Worm (Caenorhabditis elegans) whole organism, L2 larva: ENCODE data around the gene T14B4.8.

Experiments used
- C34F6.9 ChIP-seq: fragments of 150-350 bp; optimal IDR thresholded peaks from 2 replicates; lab custom pipeline; 2014; ENCODE audit warnings: missing biosample characterization, missing genetic modification characterization
- F13H6.1 ChIP-seq: sonication (generic microtip); optimal IDR thresholded peaks from 2 replicates; lab custom pipeline; 2016; ENCODE audit warnings: missing genetic modification characterization, missing compliant biosample characterization
- Y55F3AM.14 ChIP-seq: fragments of 200-800 bp; sonication (Bioruptor generic); optimal IDR thresholded peaks from 2 replicates; lab custom pipeline; 2018; ENCODE audit warnings: mild to moderate bottlenecking, missing genetic modification characterization, missing compliant biosample characterization
- ZK546.5 ChIP-seq: sonication (generic microtip); optimal IDR thresholded peaks from 2 replicates; lab custom pipeline; 2017; ENCODE audit warnings: missing biosample characterization, missing genetic modification characterization
- alr-1 ChIP-seq: fragments of 150-350 bp; optimal IDR thresholded peaks from 2 replicates; lab custom pipeline; 2014; ENCODE audit warnings: missing biosample characterization, missing genetic modification characterization
- aly-2 ChIP-seq: fragments of 150-350 bp; optimal IDR thresholded peaks from 2 replicates; lab custom pipeline; 2014; ENCODE audit warnings: missing biosample characterization, missing genetic modification characterization
- ama-1 ChIP-seq: fragments of 150-350 bp; optimal IDR thresholded peaks from 2 replicates; lab custom pipeline; 2018; ENCODE audit warnings: inconsistent platforms
- blmp-1 ChIP-seq: sonication (generic microtip); optimal IDR thresholded peaks from 2 replicates; lab custom pipeline; 2017; ENCODE audit warnings: missing genetic modification characterization, mild to moderate bottlenecking, missing compliant biosample characterization, antibody characterized with exemption, moderate library complexity; ENCODE audit not compliant: insufficient read depth
- ceh-16 ChIP-seq: fragments of 150-350 bp; optimal IDR thresholded peaks from 2 replicates; lab custom pipeline; 2014; ENCODE audit warnings: missing biosample characterization, missing genetic modification characterization
- ceh-82 ChIP-seq: fragments of 150-350 bp; optimal IDR thresholded peaks from 2 replicates; lab custom pipeline; 2014; ENCODE audit warnings: missing biosample characterization, missing genetic modification characterization
- crh-2 ChIP-seq: sonication (generic microtip); optimal IDR thresholded peaks from 2 replicates; lab custom pipeline; 2017; ENCODE audit warnings: missing biosample characterization, missing genetic modification characterization
- dmd-4 ChIP-seq: sonication (generic microtip); optimal IDR thresholded peaks from 2 replicates; lab custom pipeline; 2017; ENCODE audit warnings: missing biosample characterization, missing genetic modification characterization
- egl-27 ChIP-seq: sonication (generic microtip); optimal IDR thresholded peaks from 3 replicates; lab custom pipeline; 2017; ENCODE audit warnings: missing biosample characterization, missing genetic modification reagents, missing genetic modification characterization
- elt-1 ChIP-seq: fragments of 150-350 bp; optimal IDR thresholded peaks from 2 replicates; lab custom pipeline; 2014; ENCODE audit warnings: missing biosample characterization, missing genetic modification characterization
- elt-3 ChIP-seq: sonication (generic microtip); optimal IDR thresholded peaks from 2 replicates; lab custom pipeline; 2017; ENCODE audit warnings: missing biosample characterization, missing genetic modification characterization
- fos-1 ChIP-seq: fragments of 150-350 bp; optimal IDR thresholded peaks from 2 replicates; lab custom pipeline; 2014; ENCODE audit warnings: missing biosample characterization, missing genetic modification characterization
- gmeb-1 ChIP-seq: fragments of 150-350 bp; optimal IDR thresholded peaks from 2 replicates; lab custom pipeline; 2014; ENCODE audit warnings: missing biosample characterization, missing genetic modification characterization
- lin-11 ChIP-seq: fragments of 150-350 bp; sonication (generic microtip); optimal IDR thresholded peaks from 2 replicates; lab custom pipeline; 2014; ENCODE audit warnings: missing biosample characterization, missing genetic modification characterization, inconsistent platforms, mixed read lengths
- lin-13 ChIP-seq: fragments of 150-350 bp; optimal IDR thresholded peaks from 2 replicates; lab custom pipeline; 2014; ENCODE audit warnings: missing biosample characterization, missing genetic modification reagents, missing genetic modification characterization
- lin-39 ChIP-seq: fragments of 150-350 bp; optimal IDR thresholded peaks from 2 replicates; lab custom pipeline; 2014; ENCODE audit warnings: missing biosample characterization, missing genetic modification reagents, missing genetic modification characterization
- lsy-2 ChIP-seq, 2 experiments: fragments of 150-350 bp in 1 of 2; sonication (generic microtip) in 1 of 2; optimal IDR thresholded peaks; 2 replicates each; lab custom pipeline; 2014 to 2017; ENCODE audit warnings: missing biosample characterization in 2 of 2, missing genetic modification characterization in 2 of 2
- mab-5 ChIP-seq: fragments of 150-350 bp; optimal IDR thresholded peaks from 2 replicates; lab custom pipeline; 2014; ENCODE audit warnings: missing biosample characterization, missing genetic modification characterization
- mbf-1 ChIP-seq: sonication (generic microtip); optimal IDR thresholded peaks from 2 replicates; lab custom pipeline; 2017; ENCODE audit warnings: missing biosample characterization, missing genetic modification characterization
- mdl-1 ChIP-seq, 2 experiments: fragments of 150-350 bp in 1 of 2; sonication (generic microtip) in 1 of 2; optimal IDR thresholded peaks; 2 replicates each; lab custom pipeline; 2017; ENCODE audit warnings: missing biosample characterization in 2 of 2, missing genetic modification characterization in 2 of 2
- nhr-10 ChIP-seq: sonication (generic microtip); optimal IDR thresholded peaks from 2 replicates; lab custom pipeline; 2017; ENCODE audit warnings: missing biosample characterization, missing genetic modification characterization
- nhr-12 ChIP-seq: fragments of 150-350 bp; optimal IDR thresholded peaks from 2 replicates; lab custom pipeline; 2014; ENCODE audit warnings: missing biosample characterization, missing genetic modification characterization
- nhr-129 ChIP-seq: fragments of 150-350 bp; optimal IDR thresholded peaks from 2 replicates; lab custom pipeline; 2014; ENCODE audit warnings: missing biosample characterization, missing genetic modification characterization
- nhr-21 ChIP-seq: fragments of 150-350 bp; optimal IDR thresholded peaks from 2 replicates; lab custom pipeline; 2014; ENCODE audit warnings: missing biosample characterization, missing genetic modification characterization
- nhr-23 ChIP-seq: fragments of 150-350 bp; optimal IDR thresholded peaks from 2 replicates; lab custom pipeline; 2014; ENCODE audit warnings: missing biosample characterization, missing genetic modification reagents, missing genetic modification characterization
- nhr-25 ChIP-seq: fragments of 150-350 bp; sonication (generic microtip); optimal IDR thresholded peaks from 3 replicates; lab custom pipeline; 2014; ENCODE audit warnings: missing biosample characterization, missing genetic modification characterization
- nhr-6 ChIP-seq: fragments of 150-350 bp; optimal IDR thresholded peaks from 2 replicates; lab custom pipeline; 2014; ENCODE audit warnings: missing biosample characterization, missing genetic modification characterization
- nhr-77 ChIP-seq: fragments of 150-350 bp; optimal IDR thresholded peaks from 2 replicates; lab custom pipeline; 2014; ENCODE audit warnings: missing biosample characterization, missing genetic modification characterization
- peb-1 ChIP-seq: fragments of 150-350 bp; optimal IDR thresholded peaks from 2 replicates; lab custom pipeline; 2014; ENCODE audit warnings: missing biosample characterization, missing genetic modification characterization
- sem-4 ChIP-seq: fragments of 150-350 bp; optimal IDR thresholded peaks from 2 replicates; lab custom pipeline; 2014; ENCODE audit warnings: missing biosample characterization, missing genetic modification reagents, missing genetic modification characterization
- skn-1 ChIP-seq: sonication (generic microtip); optimal IDR thresholded peaks from 2 replicates; lab custom pipeline; 2017; ENCODE audit warnings: missing biosample characterization, missing genetic modification characterization
- sma-3 ChIP-seq: sonication (generic microtip); optimal IDR thresholded peaks from 2 replicates; lab custom pipeline; 2016; ENCODE audit warnings: missing genetic modification reagents, missing genetic modification characterization, missing compliant biosample characterization
- sma-9 ChIP-seq, 2 experiments: fragments of 150-350 bp in 1 of 2; sonication (generic microtip) in 1 of 2; optimal IDR thresholded peaks; 2 replicates each; lab custom pipeline; 2014 to 2016; ENCODE audit warnings: missing genetic modification characterization in 2 of 2, mild to moderate bottlenecking in 1 of 2, missing biosample characterization in 1 of 2, missing compliant biosample characterization in 1 of 2, missing genetic modification reagents in 1 of 2, moderate library complexity in 1 of 2
- snpc-4 ChIP-seq: fragments of 150-350 bp; optimal IDR thresholded peaks from 2 replicates; lab custom pipeline; 2014; ENCODE audit warnings: missing biosample characterization, missing genetic modification characterization
- unc-39 ChIP-seq: fragments of 150-350 bp; optimal IDR thresholded peaks from 2 replicates; lab custom pipeline; 2014; ENCODE audit warnings: missing biosample characterization, missing genetic modification characterization
- unc-55 ChIP-seq: fragments of 150-350 bp; sonication (generic microtip); optimal IDR thresholded peaks from 3 replicates; lab custom pipeline; 2014; ENCODE audit warnings: missing biosample characterization, missing genetic modification reagents, missing genetic modification characterization
- unc-62 ChIP-seq: fragments of 150-350 bp; optimal IDR thresholded peaks from 2 replicates; lab custom pipeline; 2014; ENCODE audit warnings: missing biosample characterization, missing genetic modification reagents, missing genetic modification characterization
- zag-1 ChIP-seq: fragments of 150-350 bp; optimal IDR thresholded peaks from 2 replicates; lab custom pipeline; 2014; ENCODE audit warnings: missing biosample characterization, missing genetic modification characterization
- ztf-1 ChIP-seq: fragments of 200-800 bp; sonication (Bioruptor generic); conservative IDR thresholded peaks from 2 replicates; pipeline ENCODE4 v1.3.6; 2022; ENCODE audit warnings: missing genetic modification characterization, missing compliant biosample characterization
- ztf-11 ChIP-seq: sonication (generic microtip); optimal IDR thresholded peaks from 2 replicates; lab custom pipeline; 2017; ENCODE audit warnings: missing biosample characterization, missing genetic modification characterization
- ztf-4 ChIP-seq: fragments of 150-350 bp; optimal IDR thresholded peaks from 2 replicates; lab custom pipeline; 2014; ENCODE audit warnings: missing biosample characterization, missing genetic modification characterization

Gene T14B4.8

ce11 chrII:6706552-6707091 is 22.6 kb downstream of the T14B4.8 start:
- TF ChIP-seq snpc-4 (tag; lab: Kevin White, UChicago): no peak
- no peak for TF ChIP-seq unc-55 (GFP tag; lab: Kevin White, UChicago)
- no peak for TF ChIP-seq mab-5
- TF ChIP-seq lin-11: no peak
- no peak for TF ChIP-seq nhr-21 (tag; lab: Kevin White, UChicago)
- TF ChIP-seq aly-2 (tag; lab: Kevin White, UChicago): no peak
- TF ChIP-seq ceh-82: no peak
- TF ChIP-seq mdl-1 (tag; optimal IDR thresholded peaks at IDR 0.05; lab: Kevin White, UChicago): no peak
- no peak for TF ChIP-seq ztf-4
- TF ChIP-seq lin-13 (GFP tag; lab: Kevin White, UChicago): no peak
- no peak for TF ChIP-seq crh-2
- TF ChIP-seq alr-1 (tag; lab: Kevin White, UChicago): no peak
- TF ChIP-seq nhr-129 (tag; lab: Kevin White, UChicago): no peak
- no peak for TF ChIP-seq egl-27 (tag; lab: Kevin White, UChicago)
- no peak for TF ChIP-seq ztf-11
- TF ChIP-seq nhr-6: no peak
- TF ChIP-seq dmd-4: no peak

ce11 chrII:6705593-6706228 is 23.5 kb downstream of the T14B4.8 start, which contains the start of gene rpy-1:
Gene rpy-1 (minus strand): TSS chrII:6705643.
- TF ChIP-seq lin-13 (GFP tag; lab: Kevin White, UChicago) (no peak), mab-5 (peak; percentile 59), blmp-1 (tag; lab: Kevin White, UChicago) (no peak), egl-27 (tag; lab: Kevin White, UChicago) (no peak), ZK546.5 (no peak), nhr-25 (no peak), C34F6.9 (peak; percentile 36), ceh-16 (tag; lab: Kevin White, UChicago) (no peak), nhr-23 (tag; lab: Kevin White, UChicago) (no peak), zag-1 (tag; lab: Kevin White, UChicago) (no peak), skn-1 (tag; lab: Kevin White, UChicago) (no peak), unc-55 (GFP tag; lab: Kevin White, UChicago) (peak; percentile 79), nhr-21 (tag; lab: Kevin White, UChicago) (no peak), snpc-4 (tag; lab: Kevin White, UChicago) (no peak), nhr-129 (tag; lab: Kevin White, UChicago) (peak; percentile 66), F13H6.1 (tag; lab: Kevin White, UChicago) (peak; percentile 42), nhr-6 (no peak), nhr-10 (no peak), aly-2 (tag; lab: Kevin White, UChicago) (no peak), lsy-2 (tag; optimal IDR thresholded peaks at IDR 0.05; lab: Kevin White, UChicago) (peak in 1 of 2 experiments; percentile 42), fos-1 (tag; lab: Kevin White, UChicago) (no peak), elt-1 (tag; lab: Kevin White, UChicago) (no peak), sma-9 (GFP tag; optimal IDR thresholded peaks at IDR 0.05; lab: Kevin White, UChicago) (no peak), sma-9 (tag; optimal IDR thresholded peaks at IDR 0.05; lab: Kevin White, UChicago) (no peak), alr-1 (tag; lab: Kevin White, UChicago) (no peak), sma-3 (GFP tag; lab: Kevin White, UChicago) (no peak), lin-11 (no peak), dmd-4 (no peak), crh-2 (no peak), ztf-11 (no peak), mdl-1 (tag; optimal IDR thresholded peaks at IDR 0.05; lab: Kevin White, UChicago) (no peak), nhr-12 (tag; lab: Kevin White, UChicago) (no peak), ceh-82 (no peak), ztf-1 (GFP tag; lab: Robert Waterston, UW) (no peak), Y55F3AM.14 (no peak), nhr-77 (tag; lab: Kevin White, UChicago) (no peak), sem-4 (tag; lab: Kevin White, UChicago) (no peak), elt-3 (tag; lab: Kevin White, UChicago) (no peak), peb-1 (tag; lab: Kevin White, UChicago) (no peak), unc-39 (tag; lab: Kevin White, UChicago) (no peak), unc-62 (GFP tag; lab: Kevin White, UChicago) (no peak), mbf-1 (tag; lab: Kevin White, UChicago) (no peak), ama-1 (no peak), lin-39 (tag; lab: Kevin White, UChicago) (no peak), ztf-4 (no peak), gmeb-1 (tag; lab: Kevin White, UChicago) (no peak)
- TF ChIP-seq, all 48 proteins: peak for 6
